Worm (Caenorhabditis elegans) whole organism, L3 larva: ENCODE results near the gene pmp-1.

ENCODE experiments used
- ZK546.5 ChIP-seq: sonication (generic microtip); optimal IDR thresholded peaks from 2 replicates; lab custom pipeline; 2017; ENCODE audit warnings: missing biosample characterization, missing genetic modification characterization
- aly-2 ChIP-seq: fragments of 150-350 bp; optimal IDR thresholded peaks from 2 replicates; lab custom pipeline; 2014; ENCODE audit warnings: missing biosample characterization, missing genetic modification characterization
- ceh-16 ChIP-seq: sonication (generic microtip); optimal IDR thresholded peaks from 2 replicates; lab custom pipeline; 2017; ENCODE audit warnings: missing biosample characterization, missing genetic modification characterization
- ceh-28 ChIP-seq: fragments of 150-350 bp; optimal IDR thresholded peaks from 2 replicates; lab custom pipeline; 2014; ENCODE audit warnings: missing biosample characterization, missing genetic modification reagents, missing genetic modification characterization
- daf-12 ChIP-seq: fragments of 150-350 bp; optimal IDR thresholded peaks from 2 replicates; lab custom pipeline; 2014; ENCODE audit warnings: missing biosample characterization, missing genetic modification reagents, missing genetic modification characterization
- egl-27 ChIP-seq: sonication (generic microtip); optimal IDR thresholded peaks from 4 replicates; lab custom pipeline; 2017; ENCODE audit warnings: missing biosample characterization, missing genetic modification reagents, missing genetic modification characterization
- elt-1 ChIP-seq: fragments of 150-350 bp; optimal IDR thresholded peaks from 2 replicates; lab custom pipeline; 2014; ENCODE audit warnings: missing biosample characterization, missing genetic modification characterization
- elt-2 ChIP-seq: sonication (generic microtip); optimal IDR thresholded peaks from 2 replicates; lab custom pipeline; 2016; ENCODE audit warnings: missing genetic modification reagents, mild to moderate bottlenecking, missing genetic modification characterization, missing compliant biosample characterization
- elt-3 ChIP-seq, 3 experiments: fragments of 150-350 bp in 1 of 3; sonication (generic microtip) in 2 of 3; optimal IDR thresholded peaks; 2 replicates in 2 of 3; 4 replicates in 1 of 3; lab custom pipeline; 2014 to 2017; ENCODE audit warnings: missing biosample characterization in 3 of 3, missing genetic modification characterization in 3 of 3
- fos-1 ChIP-seq: fragments of 150-350 bp; optimal IDR thresholded peaks from 2 replicates; lab custom pipeline; 2014; ENCODE audit warnings: missing biosample characterization, missing genetic modification characterization
- hmg-11 ChIP-seq: sonication (generic microtip); optimal IDR thresholded peaks from 2 replicates; lab custom pipeline; 2016; ENCODE audit warnings: missing genetic modification characterization, missing compliant biosample characterization
- jun-1 ChIP-seq: fragments of 150-350 bp; optimal IDR thresholded peaks from 2 replicates; lab custom pipeline; 2014; ENCODE audit warnings: missing biosample characterization, missing genetic modification reagents, missing genetic modification characterization
- lin-15B ChIP-seq: fragments of 150-350 bp; optimal IDR thresholded peaks from 2 replicates; lab custom pipeline; 2014; ENCODE audit warnings: missing biosample characterization, missing genetic modification characterization
- lsy-12 ChIP-seq: sonication (generic microtip); optimal IDR thresholded peaks from 2 replicates; lab custom pipeline; 2016; ENCODE audit warnings: mild to moderate bottlenecking, missing genetic modification characterization, missing compliant biosample characterization
- mml-1 ChIP-seq: fragments of 150-350 bp; sonication (generic microtip); optimal IDR thresholded peaks from 3 replicates; lab custom pipeline; 2014; ENCODE audit warnings: missing biosample characterization, missing genetic modification characterization
- nfya-1 ChIP-seq: sonication (generic microtip); optimal IDR thresholded peaks from 2 replicates; lab custom pipeline; 2017; ENCODE audit warnings: missing genetic modification characterization, mild to moderate bottlenecking, missing compliant biosample characterization, antibody characterized with exemption, moderate library complexity; ENCODE audit not compliant: insufficient read depth
- nhr-12 ChIP-seq: fragments of 150-350 bp; optimal IDR thresholded peaks from 2 replicates; lab custom pipeline; 2014; ENCODE audit warnings: missing biosample characterization, missing genetic modification characterization
- nhr-23 ChIP-seq: fragments of 150-350 bp; optimal IDR thresholded peaks from 2 replicates; lab custom pipeline; 2014; ENCODE audit warnings: missing biosample characterization, missing genetic modification reagents, missing genetic modification characterization
- nhr-237 ChIP-seq: fragments of 150-350 bp; optimal IDR thresholded peaks from 2 replicates; lab custom pipeline; 2014; ENCODE audit warnings: missing biosample characterization, missing genetic modification characterization
- nhr-25 ChIP-seq: sonication (generic microtip); optimal IDR thresholded peaks from 2 replicates; lab custom pipeline; 2017; ENCODE audit warnings: missing biosample characterization, missing genetic modification characterization
- nhr-28 ChIP-seq: fragments of 150-350 bp; optimal IDR thresholded peaks from 2 replicates; lab custom pipeline; 2014; ENCODE audit warnings: missing biosample characterization, missing genetic modification characterization
- nhr-43 ChIP-seq: sonication (generic microtip); optimal IDR thresholded peaks from 2 replicates; lab custom pipeline; 2016; ENCODE audit warnings: mild to moderate bottlenecking, missing genetic modification characterization, missing compliant biosample characterization; ENCODE audit not compliant: poor library complexity, severe bottlenecking
- nhr-76 ChIP-seq: fragments of 150-350 bp; sonication (generic microtip); optimal IDR thresholded peaks from 5 replicates; lab custom pipeline; 2014; ENCODE audit warnings: missing biosample characterization, missing genetic modification characterization
- nhr-77 ChIP-seq: fragments of 150-350 bp; optimal IDR thresholded peaks from 2 replicates; lab custom pipeline; 2014; ENCODE audit warnings: missing biosample characterization, missing genetic modification characterization
- pha-4 ChIP-seq: fragments of 150-350 bp; optimal IDR thresholded peaks from 2 replicates; lab custom pipeline; 2014; ENCODE audit warnings: missing biosample characterization, missing genetic modification reagents, missing genetic modification characterization
- pqm-1 ChIP-seq: fragments of 150-350 bp; optimal IDR thresholded peaks from 2 replicates; lab custom pipeline; 2017; ENCODE audit warnings: missing biosample characterization, missing genetic modification characterization, inconsistent platforms
- sea-2 ChIP-seq: fragments of 150-350 bp; sonication (generic microtip); optimal IDR thresholded peaks from 4 replicates; lab custom pipeline; 2014; ENCODE audit warnings: missing biosample characterization, missing genetic modification reagents, missing genetic modification characterization
- skn-1 ChIP-seq: fragments of 150-350 bp; optimal IDR thresholded peaks from 2 replicates; lab custom pipeline; 2014; ENCODE audit warnings: missing biosample characterization, missing genetic modification characterization
- snpc-4 ChIP-seq: fragments of 150-350 bp; optimal IDR thresholded peaks from 2 replicates; lab custom pipeline; 2014; ENCODE audit warnings: missing biosample characterization, missing genetic modification characterization
- tbx-2 ChIP-seq: sonication (generic microtip); optimal IDR thresholded peaks from 2 replicates; lab custom pipeline; 2016; ENCODE audit warnings: mild to moderate bottlenecking, missing genetic modification characterization, missing compliant biosample characterization
- unc-39 ChIP-seq: sonication (generic microtip); optimal IDR thresholded peaks from 4 replicates; lab custom pipeline; 2017; ENCODE audit warnings: missing biosample characterization, missing genetic modification characterization
- unc-62 ChIP-seq: fragments of 150-350 bp; sonication (generic microtip); optimal IDR thresholded peaks from 4 replicates; lab custom pipeline; 2014; ENCODE audit warnings: missing biosample characterization, missing genetic modification reagents, missing genetic modification characterization
- ztf-4 ChIP-seq: fragments of 150-350 bp; optimal IDR thresholded peaks from 2 replicates; lab custom pipeline; 2014; ENCODE audit warnings: missing biosample characterization, missing genetic modification characterization

The pmp-1 gene

ce11 chrII:6883716-6884115 lies at the start of gene pmp-1:
pmp-1 (minus strand) TSS chrII:6883754.
- no peak for TF ChIP-seq jun-1 (tag; lab: Kevin White, UChicago)
- peak; percentile 54 for TF ChIP-seq pqm-1 (tag; lab: Kevin White, UChicago)
- TF ChIP-seq ztf-4 (tag; lab: Kevin White, UChicago) = no peak
- TF ChIP-seq lin-15B (tag; lab: Kevin White, UChicago) = no peak
- no peak for TF ChIP-seq lsy-12 (tag; lab: Kevin White, UChicago)
- TF ChIP-seq elt-2 = peak; percentile 80
- TF ChIP-seq sea-2 (GFP tag; lab: Kevin White, UChicago) = no peak
- no peak for TF ChIP-seq nhr-28 (tag; lab: Kevin White, UChicago)
- no peak for TF ChIP-seq nhr-77 (tag; lab: Kevin White, UChicago)

- TF ChIP-seq ztf-4 (tag; lab: Kevin White, UChicago) = no peak
- TF ChIP-seq tbx-2 = no peak
- no peak for TF ChIP-seq nhr-237 (tag; lab: Kevin White, UChicago)
- TF ChIP-seq ceh-28 (tag; lab: Kevin White, UChicago) = peak; percentile 70
- TF ChIP-seq pha-4 (tag; lab: Kevin White, UChicago) = peak; percentile 13
- no peak for TF ChIP-seq nhr-25
- no peak for TF ChIP-seq nfya-1 (tag; lab: Kevin White, UChicago)
- no peak for TF ChIP-seq elt-1 (tag; lab: Kevin White, UChicago)
- TF ChIP-seq, all 47 proteins: peak for 2
Observed at ce11 chrII:6932978-6933377, 49.4 kb upstream of the pmp-1 start.

ce11 chrII:6930072-6930471 lies 46.5 kb upstream of the pmp-1 start:
- TF ChIP-seq snpc-4 (tag; lab: Kevin White, UChicago) (no peak), unc-62 (GFP tag; lab: Kevin White, UChicago) (no peak), nfya-1 (tag; lab: Kevin White, UChicago) (peak; percentile 28), elt-2 (peak; percentile 1), pqm-1 (tag; lab: Kevin White, UChicago) (no peak), ztf-4 (tag; lab: Kevin White, UChicago) (no peak), pha-4 (tag; lab: Kevin White, UChicago) (peak; percentile 4)

- peak; percentile 57 for TF ChIP-seq nfya-1 (tag; lab: Kevin White, UChicago)
- TF ChIP-seq mml-1 (tag; lab: Kevin White, UChicago) = no peak
- TF ChIP-seq snpc-4 (tag; lab: Kevin White, UChicago) = peak; percentile 43
- no peak for TF ChIP-seq ZK546.5
- TF ChIP-seq elt-2 = peak; percentile 50
- TF ChIP-seq pqm-1 (tag; lab: Kevin White, UChicago) = peak; percentile 2
- peak; percentile 64 for TF ChIP-seq hmg-11
- TF ChIP-seq lsy-12 (tag; lab: Kevin White, UChicago) = peak; percentile 3
- no peak for TF ChIP-seq nhr-76 (tag; lab: Kevin White, UChicago)
- TF ChIP-seq pha-4 (tag; lab: Kevin White, UChicago) = peak; percentile 47
- no peak for TF ChIP-seq elt-3 (tag; optimal IDR thresholded peaks at IDR 0.05; lab: Kevin White, UChicago)
Observed at ce11 chrII:6928416-6928815, 44.9 kb upstream of the pmp-1 start, which contains the start of gene flcn-1. flcn-1 (plus strand) TSS chrII:6928763.

- no peak for TF ChIP-seq nhr-25
- TF ChIP-seq egl-27 (tag; lab: Kevin White, UChicago) = no peak
- TF ChIP-seq skn-1 (tag; lab: Kevin White, UChicago) = no peak
- TF ChIP-seq unc-39 (tag; lab: Kevin White, UChicago) = no peak
- no peak for TF ChIP-seq snpc-4 (tag; lab: Kevin White, UChicago)
- TF ChIP-seq daf-12 (tag; lab: Kevin White, UChicago) = no peak
- no peak for TF ChIP-seq ceh-16 (tag; lab: Kevin White, UChicago)
- no peak for TF ChIP-seq fos-1
- TF ChIP-seq elt-2 = peak; percentile 21
Observed at ce11 chrII:6927603-6928002, 44.0 kb upstream of the pmp-1 start, which contains the start of gene F22D3.4. F22D3.4 (minus strand) TSS chrII:6927603.

- TF ChIP-seq ceh-16 (tag; lab: Kevin White, UChicago) (no peak), nhr-23 (no peak), nhr-76 (tag; lab: Kevin White, UChicago) (no peak), lsy-12 (tag; lab: Kevin White, UChicago) (no peak), nhr-43 (tag; lab: Kevin White, UChicago) (no peak), nhr-25 (no peak), sea-2 (GFP tag; lab: Kevin White, UChicago) (no peak), fos-1 (no peak), nhr-12 (tag; lab: Kevin White, UChicago) (no peak), daf-12 (tag; lab: Kevin White, UChicago) (no peak), aly-2 (tag; lab: Kevin White, UChicago) (no peak), elt-1 (tag; lab: Kevin White, UChicago) (no peak), tbx-2 (no peak), pha-4 (tag; lab: Kevin White, UChicago) (no peak), nhr-77 (tag; lab: Kevin White, UChicago) (no peak), mml-1 (tag; lab: Kevin White, UChicago) (no peak)
Observed at ce11 chrII:6927034-6927433, 43.5 kb upstream of the pmp-1 start.
